Worm (Caenorhabditis elegans): ENCODE results near the gene K03A1.4.

Gene K03A1.4

ce11 chrX:7298652-7299051, at the start of gene K03A1.4:
K03A1.4 (minus strand) TSS chrX:7298752.
- no peak for TF ChIP-seq him-1 (tag; optimal IDR thresholded peaks at IDR 0.05)
- TF ChIP-seq dao-5 (tag; optimal IDR thresholded peaks at IDR 0.05), result no peak
- no peak for TF ChIP-seq W03F9.2 (tag; optimal IDR thresholded peaks at IDR 0.05)

DNA sequence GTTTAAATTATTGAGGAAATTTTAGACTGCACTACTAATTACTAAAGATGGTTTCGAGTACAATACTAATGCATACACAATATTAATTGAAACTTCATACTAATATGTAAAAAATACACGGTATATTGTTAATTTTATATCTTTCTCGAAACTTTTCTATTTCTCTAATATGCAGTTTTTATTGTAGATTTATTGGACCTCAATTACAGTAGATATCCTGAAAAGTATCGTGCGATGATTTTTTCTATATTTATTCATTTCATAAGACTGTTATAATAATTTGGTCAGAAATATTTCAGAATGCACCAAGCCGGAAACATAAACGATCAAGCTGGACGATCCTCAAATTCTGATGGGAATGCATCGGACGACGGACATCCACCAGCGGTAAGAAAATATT, 45.2 kb upstream of the K03A1.4 start, which contains the start of gene C07D8.5:
TSS of gene C07D8.5 (plus strand) at position 301 of the 400 bp plus-strand sequence.
- no peak for TF ChIP-seq him-1 (tag; optimal IDR thresholded peaks at IDR 0.05)
- no peak for TF ChIP-seq dao-5 (tag; optimal IDR thresholded peaks at IDR 0.05)
- no peak for TF ChIP-seq W03F9.2 (tag; optimal IDR thresholded peaks at IDR 0.05)

DNA sequence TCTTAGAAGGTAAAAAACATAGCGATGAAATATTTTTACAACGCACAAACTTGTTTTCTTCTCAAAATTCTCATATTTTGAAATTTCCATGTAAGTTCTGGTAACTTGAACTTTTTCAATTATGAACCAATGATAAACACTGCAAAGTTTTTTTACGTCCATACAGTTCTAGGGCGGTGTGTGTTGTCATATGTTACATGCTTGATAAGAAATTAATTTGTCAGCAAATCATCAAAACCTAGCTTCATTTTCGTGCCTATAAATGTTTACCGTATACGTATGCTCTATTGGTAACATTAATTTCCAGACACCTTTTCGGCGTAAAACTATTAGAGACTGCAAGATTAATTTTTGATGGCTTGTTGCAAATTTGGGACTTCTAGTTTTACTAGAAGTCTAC, 44.7 kb upstream of the K03A1.4 start:
- TF ChIP-seq him-1 (tag; optimal IDR thresholded peaks at IDR 0.05), result no peak
- no peak for TF ChIP-seq W03F9.2 (tag; optimal IDR thresholded peaks at IDR 0.05)
- no peak for TF ChIP-seq dao-5 (tag; optimal IDR thresholded peaks at IDR 0.05)

ce11 chrX:7340915-7341559, 42.5 kb upstream of the K03A1.4 start, which contains the start of gene C07D8.6:
C07D8.6 (plus strand) TSS chrX:7341509.
- TF ChIP-seq him-1 (tag; optimal IDR thresholded peaks at IDR 0.05) (no peak), W03F9.2 (tag; optimal IDR thresholded peaks at IDR 0.05) (peak; percentile 66)

DNA sequence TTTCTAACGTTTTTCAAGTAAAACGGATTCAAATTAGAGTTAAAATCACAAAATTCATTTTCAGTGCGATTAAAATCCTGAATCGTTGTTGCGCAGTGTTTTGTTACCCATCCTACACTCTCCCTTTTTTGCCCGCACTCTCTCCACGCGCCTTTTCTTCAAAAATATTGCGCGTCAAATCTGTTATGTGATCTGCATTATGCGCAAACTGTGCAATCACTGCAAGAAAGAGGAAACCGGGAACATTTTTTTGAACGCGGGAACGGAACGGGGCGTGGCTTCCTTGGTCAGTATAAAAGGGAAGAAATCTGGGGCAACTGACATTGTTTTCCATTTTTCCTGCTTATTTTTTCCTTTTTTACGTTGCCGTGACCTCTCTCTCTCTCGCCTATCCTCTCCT, 41.8 kb upstream of the K03A1.4 start:
- TF ChIP-seq dao-5 (tag; optimal IDR thresholded peaks at IDR 0.05) (no peak), W03F9.2 (tag; optimal IDR thresholded peaks at IDR 0.05) (no peak), him-1 (tag; optimal IDR thresholded peaks at IDR 0.05) (no peak)

- TF ChIP-seq him-1 (tag; optimal IDR thresholded peaks at IDR 0.05) (peak; percentile 82), dao-5 (tag; optimal IDR thresholded peaks at IDR 0.05) (no peak), W03F9.2 (tag; optimal IDR thresholded peaks at IDR 0.05) (peak; percentile 59)
Observed at ce11 chrX:7334302-7334724, 35.8 kb upstream of the K03A1.4 start, which contains the start of gene epg-7. epg-7 (plus strand) TSS chrX:7334714.

DNA sequence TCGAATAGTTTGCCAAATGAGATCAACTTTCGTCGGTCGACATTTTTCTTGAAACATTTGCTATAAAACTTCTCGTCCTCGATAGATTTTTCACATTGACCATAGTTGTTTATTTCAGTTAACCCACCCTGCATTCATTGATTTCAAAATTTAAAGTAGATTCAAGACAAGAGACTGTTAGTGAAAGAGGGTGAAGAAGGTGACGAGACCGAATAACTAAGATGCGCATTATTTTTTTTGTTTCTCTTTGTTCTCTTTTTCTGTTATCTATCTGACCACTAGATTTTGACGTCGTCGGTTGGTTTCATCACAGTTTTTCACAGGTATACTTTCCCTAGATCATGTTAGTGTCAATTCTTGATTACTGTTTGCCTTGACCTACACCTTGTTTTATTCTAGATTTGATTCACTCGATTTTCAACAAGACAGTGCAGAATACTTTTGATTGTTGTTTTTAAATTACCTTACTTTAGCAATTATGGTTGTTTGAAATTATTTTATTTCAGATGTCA, 32.2 kb upstream of the K03A1.4 start, which contains the start of gene ttr-30:
TSS of gene ttr-30 (plus strand) at position 265 of the 512 bp plus-strand sequence.
- TF ChIP-seq dao-5 (tag; optimal IDR thresholded peaks at IDR 0.05), result no peak
- no peak for TF ChIP-seq W03F9.2 (tag; optimal IDR thresholded peaks at IDR 0.05)
- no peak for TF ChIP-seq him-1 (tag; optimal IDR thresholded peaks at IDR 0.05)

DNA sequence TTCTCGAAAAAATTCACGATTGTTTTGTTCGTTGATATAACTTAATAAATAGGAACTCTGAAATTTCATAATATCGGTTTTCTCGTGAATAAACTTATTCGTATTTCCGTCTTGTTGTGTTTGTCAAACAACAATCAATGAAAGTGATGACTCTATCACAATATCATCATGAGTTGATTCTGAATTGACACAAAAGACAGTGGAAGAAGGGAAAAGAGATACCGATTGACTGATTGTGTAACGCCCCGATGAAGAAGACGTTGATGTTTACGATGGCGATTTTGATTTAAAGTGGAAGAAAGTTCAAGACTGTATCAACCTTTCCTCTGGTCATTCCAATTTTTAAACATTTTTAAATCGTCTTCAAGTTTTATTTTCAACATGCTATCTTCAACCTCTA, 31.0 kb upstream of the K03A1.4 start, which contains the start of gene ttr-59:
TSS of gene ttr-59 (plus strand) at position 218 of the 400 bp plus-strand sequence.
- no peak for TF ChIP-seq dao-5 (tag; optimal IDR thresholded peaks at IDR 0.05)
- TF ChIP-seq him-1 (tag; optimal IDR thresholded peaks at IDR 0.05), result no peak
- no peak for TF ChIP-seq W03F9.2 (tag; optimal IDR thresholded peaks at IDR 0.05)

DNA sequence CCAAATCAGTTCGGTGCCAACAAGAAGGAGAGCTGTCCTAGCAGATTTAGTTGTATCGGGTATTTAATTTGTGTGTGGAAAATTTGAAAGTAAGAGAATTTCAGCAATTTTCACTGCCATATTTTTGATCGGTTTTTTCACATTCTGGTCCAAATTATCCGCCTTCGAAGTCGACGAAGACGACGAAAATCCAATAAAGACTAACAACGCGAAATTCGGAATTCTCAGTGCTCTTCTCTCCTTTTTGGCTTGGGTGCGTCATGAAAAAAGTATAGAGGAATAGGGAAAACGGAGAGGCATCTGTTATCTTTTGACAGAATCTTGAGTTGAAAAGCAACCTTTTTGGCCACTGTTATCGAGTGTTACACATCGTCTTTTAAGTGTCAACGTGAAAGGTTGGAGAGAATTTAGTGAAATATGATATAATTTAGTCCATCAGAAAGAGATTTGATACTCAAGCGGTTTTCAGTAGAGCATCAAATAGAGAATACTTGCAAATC, 29.6 kb upstream of the K03A1.4 start:
- TF ChIP-seq W03F9.2 (tag; optimal IDR thresholded peaks at IDR 0.05), result no peak
- TF ChIP-seq dao-5 (tag; optimal IDR thresholded peaks at IDR 0.05), result no peak
- TF ChIP-seq him-1 (tag; optimal IDR thresholded peaks at IDR 0.05), result no peak

ce11 chrX:7326967-7327651, 28.6 kb upstream of the K03A1.4 start, which contains the start of gene sng-1:
sng-1 (plus strand) TSS chrX:7327601.
- no peak for TF ChIP-seq dao-5 (tag; optimal IDR thresholded peaks at IDR 0.05)
- TF ChIP-seq him-1 (tag; optimal IDR thresholded peaks at IDR 0.05), result peak; percentile 36

- TF ChIP-seq W03F9.2 (tag; optimal IDR thresholded peaks at IDR 0.05) (no peak), dao-5 (tag; optimal IDR thresholded peaks at IDR 0.05) (peak; percentile 48), him-1 (tag; optimal IDR thresholded peaks at IDR 0.05) (no peak)
Observed at ce11 chrX:7323604-7324003, 25.1 kb upstream of the K03A1.4 start.

DNA sequence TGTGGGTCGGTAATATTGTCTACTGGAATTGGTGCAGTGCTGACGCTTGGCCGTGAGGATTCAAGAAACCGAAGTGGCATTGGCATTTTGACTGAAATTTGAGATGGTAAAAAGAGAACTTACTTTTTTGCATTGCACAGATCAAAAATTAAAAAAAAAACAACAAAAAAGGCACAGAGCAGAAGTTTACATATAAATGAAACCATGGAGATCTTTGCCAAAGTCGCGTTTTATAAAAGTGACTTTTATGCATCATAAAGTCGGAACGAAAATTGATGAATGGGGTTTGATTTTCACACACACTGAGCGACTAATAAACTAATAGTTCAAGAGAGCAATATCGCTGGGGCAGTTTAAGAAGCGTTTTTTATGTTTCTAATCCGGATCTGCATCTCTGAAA, 23.8 kb upstream of the K03A1.4 start, which contains the start of gene T08A9.13:
TSS of gene T08A9.13 (minus strand) at position 101 of the 400 bp plus-strand sequence.
- TF ChIP-seq him-1 (tag; optimal IDR thresholded peaks at IDR 0.05), result no peak
- no peak for TF ChIP-seq W03F9.2 (tag; optimal IDR thresholded peaks at IDR 0.05)
- no peak for TF ChIP-seq dao-5 (tag; optimal IDR thresholded peaks at IDR 0.05)

- TF ChIP-seq dao-5 (tag; optimal IDR thresholded peaks at IDR 0.05) (no peak), him-1 (tag; optimal IDR thresholded peaks at IDR 0.05) (no peak), W03F9.2 (tag; optimal IDR thresholded peaks at IDR 0.05) (peak; percentile 18)
Observed at ce11 chrX:7320115-7320711, 21.7 kb upstream of the K03A1.4 start, which contains the start of gene spp-5. spp-5 (minus strand) TSS chrX:7320354.
